Worm (Caenorhabditis elegans) whole organism, L3 larva: ENCODE results near the gene Y42A5A.1.

Experiments
- ZK546.5 ChIP-seq: sonication (generic microtip); optimal IDR thresholded peaks from 2 replicates; lab custom pipeline; 2017; ENCODE audit warnings: missing biosample characterization, missing genetic modification characterization
- ama-1 ChIP-seq: fragments of 150-350 bp; optimal IDR thresholded peaks from 2 replicates; lab custom pipeline; 2018
- lin-39 ChIP-seq: fragments of 150-350 bp; optimal IDR thresholded peaks from 2 replicates; lab custom pipeline; 2018; ENCODE audit warnings: missing biosample characterization, missing genetic modification reagents, missing genetic modification characterization
- nhr-11 ChIP-seq: fragments of 150-350 bp; optimal IDR thresholded peaks from 2 replicates; lab custom pipeline; 2014; ENCODE audit warnings: missing biosample characterization, missing genetic modification characterization
- nhr-43 ChIP-seq: sonication (generic microtip); optimal IDR thresholded peaks from 2 replicates; lab custom pipeline; 2016; ENCODE audit warnings: mild to moderate bottlenecking, missing genetic modification characterization, missing compliant biosample characterization; ENCODE audit not compliant: poor library complexity, severe bottlenecking
- ztf-11 ChIP-seq: fragments of 150-350 bp; optimal IDR thresholded peaks from 2 replicates; lab custom pipeline; 2014; ENCODE audit warnings: missing biosample characterization, missing genetic modification characterization

ce11 chrV:11071453-11071852 lies 16.3 kb upstream of the Y42A5A.1 start:
- TF ChIP-seq lin-39 (no peak), nhr-43 (tag; lab: Kevin White, UChicago) (no peak), nhr-11 (tag; lab: Kevin White, UChicago) (no peak), ZK546.5 (tag; lab: Kevin White, UChicago) (no peak), ama-1 (lab: Kevin White, UChicago) (peak; percentile 20), ztf-11 (tag; lab: Kevin White, UChicago) (no peak)
